Worm (Caenorhabditis elegans) whole organism, late embryonic: Measurements from ENCODE around the gene W10G11.3.

Experiments used
- C38D4.7 ChIP-seq: fragments of 200-800 bp; sonication (Bioruptor generic); optimal IDR thresholded peaks from 2 replicates; lab custom pipeline; 2018; ENCODE audit warnings: mild to moderate bottlenecking, missing genetic modification characterization, moderate library complexity, missing compliant biosample characterization
- F13H6.1 ChIP-seq: sonication (generic microtip); optimal IDR thresholded peaks from 2 replicates; lab custom pipeline; 2016; ENCODE audit warnings: missing genetic modification characterization, missing compliant biosample characterization
- K09A11.1 ChIP-seq: sonication (generic microtip); optimal IDR thresholded peaks from 2 replicates; lab custom pipeline; 2017; ENCODE audit warnings: antibody characterized with exemption, mild to moderate bottlenecking, missing genetic modification characterization, missing compliant biosample characterization; ENCODE audit not compliant: insufficient read depth
- ama-1 ChIP-seq: fragments of 150-350 bp; optimal IDR thresholded peaks from 2 replicates; lab custom pipeline; 2014
- ceh-34 ChIP-seq: sonication (generic microtip); optimal IDR thresholded peaks from 2 replicates; lab custom pipeline; 2016; ENCODE audit warnings: mild to moderate bottlenecking, missing genetic modification characterization, missing compliant biosample characterization
- ceh-6 ChIP-seq: fragments of 200-800 bp; sonication (Bioruptor generic); optimal IDR thresholded peaks from 2 replicates; lab custom pipeline; 2018; ENCODE audit warnings: mild to moderate bottlenecking, missing genetic modification characterization, missing compliant biosample characterization
- dve-1 ChIP-seq: sonication (generic microtip); optimal IDR thresholded peaks from 2 replicates; lab custom pipeline; 2017; ENCODE audit warnings: antibody characterized with exemption, mild to moderate bottlenecking, missing genetic modification characterization, missing compliant biosample characterization
- elt-2 ChIP-seq: sonication (generic microtip); optimal IDR thresholded peaks from 2 replicates; lab custom pipeline; 2016; ENCODE audit warnings: missing genetic modification reagents, missing genetic modification characterization, missing compliant biosample characterization
- hlh-30 ChIP-seq: sonication (generic microtip); optimal IDR thresholded peaks from 2 replicates; lab custom pipeline; 2017; ENCODE audit warnings: antibody characterized with exemption, missing genetic modification characterization, missing compliant biosample characterization; ENCODE audit not compliant: insufficient read depth
- nhr-11 ChIP-seq: fragments of 150-350 bp; optimal IDR thresholded peaks from 2 replicates; lab custom pipeline; 2014; ENCODE audit warnings: missing biosample characterization, missing genetic modification characterization
- pat-9 ChIP-seq: fragments of 200-800 bp; sonication (Bioruptor generic); optimal IDR thresholded peaks from 2 replicates; lab custom pipeline; 2018; ENCODE audit warnings: mild to moderate bottlenecking, missing genetic modification characterization, moderate library complexity, missing compliant biosample characterization
- pha-4 ChIP-seq: fragments of 150-350 bp; optimal IDR thresholded peaks from 2 replicates; lab custom pipeline; 2018; ENCODE audit warnings: missing biosample characterization, missing genetic modification reagents, missing genetic modification characterization
- pqm-1 ChIP-seq: sonication (generic microtip); optimal IDR thresholded peaks from 2 replicates; lab custom pipeline; 2016; ENCODE audit warnings: missing genetic modification characterization, missing compliant biosample characterization
- sdc-2 ChIP-seq: sonication (generic microtip); optimal IDR thresholded peaks from 2 replicates; lab custom pipeline; 2016; ENCODE audit warnings: missing genotype, missing genetic modification characterization, missing compliant biosample characterization

- TF ChIP-seq F13H6.1 (tag; lab: Kevin White, UChicago): no peak
- no peak for TF ChIP-seq ama-1 (lab: Kevin White, UChicago)
- no peak for TF ChIP-seq pqm-1 (tag; lab: Kevin White, UChicago)
- no peak for TF ChIP-seq hlh-30
- TF ChIP-seq elt-2 (tag; lab: Kevin White, UChicago): no peak
- TF ChIP-seq pat-9 (tag; lab: Kevin White, UChicago): no peak
- TF ChIP-seq K09A11.1 (tag; lab: Kevin White, UChicago): no peak
- no peak for TF ChIP-seq nhr-11 (tag; lab: Kevin White, UChicago)
- TF ChIP-seq C38D4.7 (GFP tag; lab: Kevin White, UChicago): no peak
- no peak for TF ChIP-seq pha-4 (tag; lab: Kevin White, UChicago)
- TF ChIP-seq dve-1 (tag; lab: Kevin White, UChicago): no peak
- TF ChIP-seq ceh-6 (GFP tag; lab: Kevin White, UChicago): no peak
- TF ChIP-seq sdc-2 (tag; lab: Kevin White, UChicago): no peak
- TF ChIP-seq ceh-34: no peak
These were observed 14.4 kb upstream of the W10G11.3 start, which contains the start of gene clec-132 for ce11 chrII:3576742-3577141.
